Fruit fly (Drosophila melanogaster) whole organism, embryonic: ENCODE data around the gene orion.
A peak's percentile ranks its signal among the peaks of the same experiment; 100 is the strongest.

Experiments used
- Bgb ChIP-seq: fragments of 200-800 bp; sonication (Bioruptor generic); IDR thresholded peaks from 2 replicates; pipeline ENCODE4 v1.3.6; 2022; ENCODE audit warnings: missing biosample characterization, missing genetic modification characterization; ENCODE audit not compliant: partially characterized antibody
- C15 ChIP-seq: fragments of 200-800 bp; sonication (Bioruptor generic); IDR thresholded peaks from 3 replicates; pipeline ENCODE4 v1.3.6; 2022; ENCODE audit warnings: missing biosample characterization, missing genetic modification characterization
- CG12104 ChIP-seq: fragments of 200-800 bp; sonication (Bioruptor generic); optimal IDR thresholded peaks from 3 replicates; lab custom pipeline; 2016; ENCODE audit warnings: missing biosample characterization, missing genetic modification characterization
- CG14441 ChIP-seq: fragments of 200-800 bp; sonication (Bioruptor generic); IDR thresholded peaks from 2 replicates; pipeline ENCODE4 v1.3.6; 2022; ENCODE audit warnings: missing biosample characterization, missing genetic modification characterization
- CG14667 ChIP-seq: fragments of 200-800 bp; sonication (Bioruptor generic); IDR thresholded peaks from 2 replicates; pipeline ENCODE4 v1.3.6; 2022; ENCODE audit warnings: missing biosample characterization, missing genetic modification characterization
- CG14965 ChIP-seq: fragments of 200-800 bp; sonication (Bioruptor generic); optimal IDR thresholded peaks from 2 replicates; lab custom pipeline; 2016; ENCODE audit warnings: missing biosample characterization, missing genetic modification characterization, borderline replicate concordance
- CG1602 ChIP-seq: fragments of 200-800 bp; sonication (Bioruptor generic); optimal IDR thresholded peaks from 3 replicates; lab custom pipeline; 2016; ENCODE audit warnings: missing biosample characterization, missing genetic modification characterization
- CG16863 ChIP-seq: fragments of 200-800 bp; sonication (Bioruptor generic); optimal IDR thresholded peaks from 3 replicates; lab custom pipeline; 2016; ENCODE audit warnings: missing biosample characterization, missing genetic modification characterization
- CG17802 ChIP-seq: fragments of 200-800 bp; sonication (Bioruptor generic); optimal IDR thresholded peaks from 2 replicates; lab custom pipeline; 2018; ENCODE audit warnings: missing biosample characterization, mild to moderate bottlenecking, missing genetic modification characterization, moderate library complexity
- CG2712 ChIP-seq: fragments of 200-800 bp; optimal IDR thresholded peaks from 3 replicates; lab custom pipeline; 2019; ENCODE audit warnings: missing biosample characterization, mild to moderate bottlenecking, missing genetic modification characterization, moderate library complexity
- CG31365 ChIP-seq: fragments of 200-800 bp; sonication (Bioruptor generic); optimal IDR thresholded peaks from 2 replicates; lab custom pipeline; 2018; ENCODE audit warnings: missing biosample characterization, mild to moderate bottlenecking, missing genetic modification characterization
- CG3163 ChIP-seq: fragments of 200-800 bp; sonication (Bioruptor generic); optimal IDR thresholded peaks from 3 replicates; lab custom pipeline; 2016; ENCODE audit warnings: missing biosample characterization, missing genetic modification characterization
- CG4854 ChIP-seq: fragments of 200-800 bp; sonication (Bioruptor generic); optimal IDR thresholded peaks from 2 replicates; lab custom pipeline; 2016; ENCODE audit warnings: missing biosample characterization, missing genetic modification characterization, inconsistent platforms
- CG6175 ChIP-seq: fragments of 200-800 bp; sonication (Bioruptor generic); IDR thresholded peaks from 3 replicates; pipeline ENCODE4 v1.3.6; 2022; ENCODE audit warnings: missing biosample characterization, missing genetic modification characterization
- CG7745 ChIP-seq: fragments of 200-800 bp; sonication (Bioruptor generic); optimal IDR thresholded peaks from 2 replicates; lab custom pipeline; 2018; ENCODE audit warnings: missing biosample characterization, mild to moderate bottlenecking, missing genetic modification characterization, moderate library complexity
- CG7963 ChIP-seq: fragments of 200-800 bp; sonication (Bioruptor generic); IDR thresholded peaks from 3 replicates; pipeline ENCODE4 v1.3.6; 2022; ENCODE audit warnings: missing biosample characterization, missing genetic modification characterization; ENCODE audit not compliant: partially characterized antibody
- CG8359 ChIP-seq: fragments of 200-800 bp; sonication (Bioruptor generic); optimal IDR thresholded peaks from 2 replicates; lab custom pipeline; 2017; ENCODE audit warnings: missing biosample characterization, mild to moderate bottlenecking, missing genetic modification characterization, borderline replicate concordance
- CG8944 ChIP-seq: fragments of 200-800 bp; sonication (Bioruptor generic); optimal IDR thresholded peaks from 3 replicates; lab custom pipeline; 2016; ENCODE audit warnings: missing biosample characterization, missing genetic modification characterization
- CkIIα-i1 ChIP-seq: fragments of 200-800 bp; sonication (Bioruptor generic); IDR thresholded peaks from 2 replicates; pipeline ENCODE4 v1.3.6; 2022; ENCODE audit warnings: missing biosample characterization, missing genetic modification characterization
- Deaf1 ChIP-seq: fragments of 200-800 bp; optimal IDR thresholded peaks from 3 replicates; lab custom pipeline; 2019; ENCODE audit warnings: missing biosample characterization, mild to moderate bottlenecking, missing genetic modification characterization, moderate library complexity
- Dek ChIP-seq: fragments of 200-800 bp; sonication (Bioruptor generic); optimal IDR thresholded peaks from 3 replicates; lab custom pipeline; 2019; ENCODE audit warnings: missing biosample characterization, mild to moderate bottlenecking, missing genetic modification characterization, moderate library complexity
- Doc3 ChIP-seq: fragments of 200-800 bp; sonication (Bioruptor generic); IDR thresholded peaks from 3 replicates; pipeline ENCODE4 v1.3.6; 2022; ENCODE audit warnings: missing biosample characterization, missing genetic modification characterization; ENCODE audit not compliant: partially characterized antibody
- Ets97D ChIP-seq: fragments of 200-800 bp; sonication (Bioruptor generic); optimal IDR thresholded peaks from 3 replicates; lab custom pipeline; 2016; ENCODE audit warnings: missing biosample characterization, missing genetic modification characterization
- Fer2 ChIP-seq: fragments of 200-800 bp; sonication (Bioruptor generic); optimal IDR thresholded peaks from 2 replicates; lab custom pipeline; 2018; ENCODE audit warnings: missing biosample characterization, mild to moderate bottlenecking, missing genetic modification characterization, moderate library complexity
- Gsc ChIP-seq: fragments of 200-800 bp; sonication (Bioruptor generic); IDR thresholded peaks from 2 replicates; pipeline ENCODE4 v1.3.6; 2022; ENCODE audit warnings: missing biosample characterization, missing genetic modification characterization
- Max ChIP-seq: fragments of 200-800 bp; sonication (Bioruptor generic); optimal IDR thresholded peaks from 2 replicates; lab custom pipeline; 2016; ENCODE audit warnings: missing biosample characterization, mild to moderate bottlenecking, missing genetic modification characterization
- Neu2 ChIP-seq: fragments of 200-800 bp; sonication (Bioruptor generic); optimal IDR thresholded peaks from 3 replicates; lab custom pipeline; 2016; ENCODE audit warnings: missing biosample characterization, missing genetic modification characterization, borderline replicate concordance
- Nf-YA ChIP-seq: fragments of 200-800 bp; sonication (Bioruptor generic); IDR thresholded peaks from 2 replicates; pipeline ENCODE4 v1.3.6; 2022; ENCODE audit warnings: missing biosample characterization, missing genetic modification characterization
- Sry-β ChIP-seq: fragments of 200-800 bp; sonication (Bioruptor generic); optimal IDR thresholded peaks from 2 replicates; lab custom pipeline; 2018; ENCODE audit warnings: missing biosample characterization, mild to moderate bottlenecking, missing genetic modification characterization, moderate library complexity
- cas ChIP-seq: fragments of 200-800 bp; sonication (Bioruptor generic); IDR thresholded peaks from 2 replicates; pipeline ENCODE4 v1.3.6; 2022; ENCODE audit warnings: missing biosample characterization, missing genetic modification characterization
- dm ChIP-seq: fragments of 200-800 bp; sonication (Bioruptor generic); optimal IDR thresholded peaks from 3 replicates; lab custom pipeline; 2016; ENCODE audit warnings: missing biosample characterization, missing genetic modification characterization
- eve ChIP-seq, 2 experiments: fragments of >200 bp; optimal IDR thresholded peaks; 2 replicates each; lab custom pipeline; 2017; ENCODE audit warnings: missing biosample characterization in 2 of 2, missing genetic modification characterization in 2 of 2
- fru ChIP-seq: fragments of >200 bp; optimal IDR thresholded peaks from 2 replicates; lab custom pipeline; 2017
- gt ChIP-seq: fragments of 200-800 bp; sonication (Bioruptor generic); IDR thresholded peaks from 2 replicates; pipeline ENCODE4 v1.3.6; 2022; ENCODE audit warnings: missing biosample characterization, missing genetic modification characterization
- ham ChIP-seq: fragments of 200-800 bp; sonication (Bioruptor generic); IDR thresholded peaks from 2 replicates; pipeline ENCODE4 v1.3.6; 2022; ENCODE audit warnings: missing biosample characterization, missing genetic modification characterization
- knrl ChIP-seq: fragments of 200-800 bp; sonication (Bioruptor generic); IDR thresholded peaks from 3 replicates; pipeline ENCODE4 v1.3.6; 2022; ENCODE audit warnings: missing biosample characterization, missing genetic modification characterization; ENCODE audit not compliant: partially characterized antibody
- nau ChIP-seq: fragments of 200-800 bp; sonication (Bioruptor generic); optimal IDR thresholded peaks from 3 replicates; lab custom pipeline; 2017; ENCODE audit warnings: missing biosample characterization, mild to moderate bottlenecking, missing genetic modification characterization, missing genetic modification reagents
- org-1 ChIP-seq: fragments of 200-800 bp; sonication (Bioruptor generic); optimal IDR thresholded peaks from 2 replicates; lab custom pipeline; 2017; ENCODE audit warnings: missing biosample characterization, missing genetic modification characterization
- phol ChIP-seq: fragments of 200-800 bp; sonication (Bioruptor generic); optimal IDR thresholded peaks from 3 replicates; lab custom pipeline; 2018; ENCODE audit warnings: missing biosample characterization, mild to moderate bottlenecking, missing genetic modification characterization, moderate library complexity
- pnt ChIP-seq: fragments of 200-800 bp; sonication (Bioruptor generic); optimal IDR thresholded peaks from 3 replicates; lab custom pipeline; 2016; ENCODE audit warnings: missing biosample characterization, missing genetic modification characterization
- psq ChIP-seq: fragments of 200-800 bp; sonication (Bioruptor generic); optimal IDR thresholded peaks from 2 replicates; lab custom pipeline; 2017; ENCODE audit warnings: missing biosample characterization, missing genetic modification characterization
- run ChIP-seq: fragments of 200-800 bp; sonication (Bioruptor generic); optimal IDR thresholded peaks from 3 replicates; lab custom pipeline; 2018; ENCODE audit warnings: missing biosample characterization, mild to moderate bottlenecking, missing genetic modification characterization
- slou ChIP-seq: fragments of 200-800 bp; sonication (Bioruptor generic); optimal IDR thresholded peaks from 3 replicates; lab custom pipeline; 2016; ENCODE audit warnings: missing biosample characterization, missing genetic modification characterization
- sob ChIP-seq: fragments of 200-800 bp; sonication (Bioruptor generic); IDR thresholded peaks from 2 replicates; pipeline ENCODE4 v1.3.6; 2022; ENCODE audit warnings: missing biosample characterization, missing genetic modification characterization
- tio ChIP-seq: fragments of 200-800 bp; sonication (Bioruptor generic); optimal IDR thresholded peaks from 2 replicates; lab custom pipeline; 2017; ENCODE audit warnings: missing biosample characterization, missing genetic modification characterization, inconsistent platforms
- trh ChIP-seq: fragments of 200-800 bp; sonication (Bioruptor generic); optimal IDR thresholded peaks from 2 replicates; lab custom pipeline; 2016; ENCODE audit warnings: missing biosample characterization, missing genetic modification characterization
- tup ChIP-seq: fragments of 200-800 bp; sonication (Bioruptor generic); optimal IDR thresholded peaks from 2 replicates; lab custom pipeline; 2016; ENCODE audit warnings: missing biosample characterization, mild to moderate bottlenecking, missing genetic modification characterization, moderate library complexity
- vfl ChIP-seq: fragments of 200-800 bp; sonication (Bioruptor generic); optimal IDR thresholded peaks from 2 replicates; lab custom pipeline; 2016; ENCODE audit warnings: missing biosample characterization, missing genetic modification characterization
- zfh1 ChIP-seq: fragments of 200-800 bp; sonication (Bioruptor generic); IDR thresholded peaks from 3 replicates; pipeline ENCODE4 v1.3.6; 2022; ENCODE audit warnings: missing biosample characterization, missing genetic modification characterization

The orion gene

DNA sequence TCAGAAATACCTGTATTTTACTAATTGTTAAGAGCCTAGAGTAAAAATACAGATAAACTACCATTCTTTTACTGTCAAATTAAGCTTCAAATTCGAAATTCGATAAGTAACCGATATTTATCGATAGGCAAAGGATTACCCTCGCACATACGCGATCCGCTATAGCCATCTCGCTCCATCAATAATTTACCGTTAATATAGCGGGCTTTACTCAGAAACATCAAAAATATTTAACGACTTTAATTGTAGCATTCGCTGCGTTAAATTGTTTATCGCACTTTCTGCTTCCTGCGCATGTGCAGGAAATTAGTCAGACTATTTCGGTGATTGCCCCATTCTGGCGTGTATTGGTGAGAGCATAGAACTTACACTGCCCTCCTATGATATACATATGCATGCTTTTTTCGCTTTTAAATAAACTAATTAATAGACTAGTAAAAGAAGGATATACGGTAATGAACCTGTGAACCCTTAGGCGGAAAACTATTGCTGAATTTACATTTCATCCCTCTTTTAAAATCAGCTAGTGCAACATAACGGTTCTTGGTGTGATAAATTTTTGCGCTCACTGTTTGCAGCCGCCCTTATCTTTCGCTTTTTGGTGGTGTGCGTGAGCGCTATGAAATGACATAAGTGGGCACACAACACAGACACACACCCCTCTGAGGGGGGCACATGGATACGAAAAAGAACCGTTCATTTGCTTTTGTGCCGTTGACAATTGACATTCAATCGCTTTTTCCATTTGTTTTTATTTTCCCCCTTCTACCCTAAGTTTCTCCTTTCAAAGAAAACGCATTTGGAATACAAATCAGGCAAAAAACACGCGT lies 38.3 kb downstream of the orion start, which contains the start of the genes dpr14 and spidey (continued):
- TF ChIP-seq Sry-β (GFP tag; lab: Kevin White, UChicago) (peak; percentile 31), CG8359 (GFP tag; lab: Kevin White, UChicago) (peak; percentile 63), run (tag; lab: Kevin White, UChicago) (peak; percentile 84), fru (lab: Kevin White, UChicago) (no peak), pnt (GFP tag; lab: Kevin White, UChicago) (peak; percentile 73), Nf-YA (GFP tag; lab: Robert Waterston, UW) (peak; percentile 69; the same call in 1 of the 2 replicates), sob (peak; percentile 92), org-1 (GFP tag; lab: Kevin White, UChicago) (peak; percentile 89), eve (GFP tag; optimal IDR thresholded peaks at IDR 0.05; lab: Kevin White, UChicago) (no peak), Neu2 (peak; percentile 13), Gsc (GFP tag; lab: Robert Waterston, UW) (peak; percentile 62), CG17802 (tag; lab: Kevin White, UChicago) (peak; percentile 66), CG2712 (tag; lab: Kevin White, UChicago) (peak; percentile 92), CG16863 (GFP tag; lab: Kevin White, UChicago) (peak; percentile 88), CG14441 (GFP tag; lab: Robert Waterston, UW) (peak; percentile 86), CG6175 (GFP tag; lab: Robert Waterston, UW) (peak; percentile 80), psq (GFP tag; lab: Kevin White, UChicago) (peak; percentile 49), CG31365 (tag; lab: Kevin White, UChicago) (peak; percentile 80), Dek (peak; percentile 90), dm (GFP tag; lab: Kevin White, UChicago) (peak; percentile 74), tio (no peak), CG12104 (peak; percentile 62), CG7745 (tag; lab: Kevin White, UChicago) (no peak), vfl (peak; percentile 80), Max (GFP tag; lab: Kevin White, UChicago) (peak; percentile 84), slou (GFP tag; lab: Kevin White, UChicago) (peak; percentile 26), Bgb (peak; percentile 28; the same call in 1 of the 2 replicates), ham (GFP tag; lab: Robert Waterston, UW) (peak; percentile 78), gt (GFP tag; lab: Robert Waterston, UW) (peak; percentile 49; the same call in 1 of the 2 replicates), knrl (GFP tag; lab: Robert Waterston, UW) (no peak), nau (GFP tag; lab: Kevin White, UChicago) (peak; percentile 87), CG14667 (GFP tag; lab: Robert Waterston, UW) (peak; percentile 86), CG3163 (GFP tag; lab: Kevin White, UChicago) (peak; percentile 50), C15 (GFP tag; lab: Robert Waterston, UW) (peak; percentile 71; the same call in 1 of the 3 replicates), cas (GFP tag; lab: Robert Waterston, UW) (peak; percentile 67; the same call in 1 of the 2 replicates), tup (peak; percentile 82), CG7963 (GFP tag; lab: Robert Waterston, UW) (0 out of 3 replicates have a peak, but pooled peaks have one; percentile 8), CG4854 (GFP tag; lab: Kevin White, UChicago) (peak; percentile 83), phol (tag; lab: Kevin White, UChicago) (peak; percentile 86), Deaf1 (peak; percentile 69), CkIIα-i1 (GFP tag; lab: Robert Waterston, UW) (peak; percentile 36; the same call in 1 of the 2 replicates), Doc3 (GFP tag; lab: Robert Waterston, UW) (0 out of 3 replicates have a peak, but pooled peaks have one; percentile 15), zfh1 (GFP tag; lab: Robert Waterston, UW) (peak; percentile 87), Fer2 (tag; lab: Kevin White, UChicago) (peak; percentile 86), Ets97D (GFP tag; lab: Kevin White, UChicago) (peak; percentile 63), CG8944 (peak; percentile 83), CG14965 (GFP tag; lab: Kevin White, UChicago) (peak; percentile 36), trh (peak; percentile 33), CG1602 (peak; percentile 81)
